Fruit fly (Drosophila melanogaster) whole organism, embryonic: ENCODE results near the gene Als2.

Experiments used
- Atf3 ChIP-seq: fragments of 200-800 bp; sonication (Bioruptor generic); optimal IDR thresholded peaks from 3 replicates; lab custom pipeline; 2016; ENCODE audit warnings: missing biosample characterization, missing genetic modification characterization
- Bteb2 ChIP-seq: fragments of 200-800 bp; sonication (Bioruptor generic); optimal IDR thresholded peaks from 2 replicates; lab custom pipeline; 2016; ENCODE audit warnings: missing biosample characterization, missing genetic modification characterization
- CG10147 ChIP-seq: fragments of 200-800 bp; sonication (Bioruptor generic); optimal IDR thresholded peaks from 2 replicates; lab custom pipeline; 2019; ENCODE audit warnings: missing biosample characterization, mild to moderate bottlenecking, missing genetic modification characterization, moderate library complexity
- CG10462 ChIP-seq: fragments of 200-800 bp; sonication (Bioruptor generic); optimal IDR thresholded peaks from 2 replicates; lab custom pipeline; 2016; ENCODE audit warnings: missing biosample characterization, missing genetic modification characterization
- CG11723 ChIP-seq: fragments of 200-800 bp; sonication (Bioruptor generic); optimal IDR thresholded peaks from 2 replicates; lab custom pipeline; 2017; ENCODE audit warnings: missing biosample characterization, mild to moderate bottlenecking, missing genetic modification characterization
- CG12299 ChIP-seq: fragments of 200-800 bp; sonication (Bioruptor generic); optimal IDR thresholded peaks from 2 replicates; lab custom pipeline; 2018; ENCODE audit warnings: missing biosample characterization, mild to moderate bottlenecking, missing genetic modification characterization
- CG14014 ChIP-seq: fragments of 200-800 bp; sonication (Bioruptor generic); IDR thresholded peaks from 2 replicates; pipeline ENCODE4 v1.3.6; 2022; ENCODE audit warnings: missing biosample characterization, missing genetic modification characterization
- CG14965 ChIP-seq: fragments of 200-800 bp; sonication (Bioruptor generic); optimal IDR thresholded peaks from 2 replicates; lab custom pipeline; 2016; ENCODE audit warnings: missing biosample characterization, missing genetic modification characterization, borderline replicate concordance
- CG15514 ChIP-seq: fragments of 200-800 bp; sonication (Bioruptor generic); optimal IDR thresholded peaks from 3 replicates; lab custom pipeline; 2017; ENCODE audit warnings: missing biosample characterization, missing genetic modification characterization, mild to moderate bottlenecking, moderate library complexity, missing genetic modification reagents
- CG15696 ChIP-seq: fragments of 200-800 bp; sonication (Bioruptor generic); optimal IDR thresholded peaks from 2 replicates; lab custom pipeline; 2019; ENCODE audit warnings: missing biosample characterization, mild to moderate bottlenecking, missing genetic modification characterization, moderate library complexity
- CG17612 ChIP-seq: fragments of 200-800 bp; sonication (Bioruptor generic); IDR thresholded peaks from 2 replicates; pipeline ENCODE4 v1.3.6; 2022; ENCODE audit warnings: missing biosample characterization, missing genetic modification characterization
- CG17829 ChIP-seq: fragments of 200-800 bp; optimal IDR thresholded peaks from 2 replicates; lab custom pipeline; 2019; ENCODE audit warnings: missing biosample characterization, mild to moderate bottlenecking, missing genetic modification characterization, moderate library complexity
- CG31224 ChIP-seq: fragments of 200-800 bp; sonication (Bioruptor generic); IDR thresholded peaks from 2 replicates; pipeline ENCODE4 v1.3.6; 2022; ENCODE audit warnings: missing biosample characterization, missing genetic modification characterization
- CG34224 ChIP-seq: fragments of 200-800 bp; sonication (Bioruptor generic); IDR thresholded peaks from 3 replicates; pipeline ENCODE4 v1.3.6; 2022; ENCODE audit warnings: missing biosample characterization, missing genetic modification characterization; ENCODE audit not compliant: partially characterized antibody
- CG4854 ChIP-seq: fragments of 200-800 bp; sonication (Bioruptor generic); optimal IDR thresholded peaks from 2 replicates; lab custom pipeline; 2016; ENCODE audit warnings: missing biosample characterization, missing genetic modification characterization, inconsistent platforms
- CG6654 ChIP-seq: fragments of 200-800 bp; sonication (Bioruptor generic); optimal IDR thresholded peaks from 2 replicates; lab custom pipeline; 2017; ENCODE audit warnings: missing biosample characterization, mild to moderate bottlenecking, missing genetic modification characterization
- CG6854 ChIP-seq: fragments of 200-800 bp; sonication (Bioruptor generic); optimal IDR thresholded peaks from 3 replicates; lab custom pipeline; 2017; ENCODE audit warnings: missing biosample characterization, mild to moderate bottlenecking, missing genetic modification characterization
- CG9609 ChIP-seq: fragments of 200-800 bp; sonication (Bioruptor generic); optimal IDR thresholded peaks from 3 replicates; lab custom pipeline; 2016; ENCODE audit warnings: missing biosample characterization, missing genetic modification characterization
- CrebB ChIP-seq: fragments of 200-800 bp; sonication (Bioruptor generic); optimal IDR thresholded peaks from 3 replicates; lab custom pipeline; 2018; ENCODE audit warnings: missing biosample characterization, mild to moderate bottlenecking, missing genetic modification characterization
- Dip3 ChIP-seq: fragments of 200-800 bp; sonication (Bioruptor generic); optimal IDR thresholded peaks from 3 replicates; lab custom pipeline; 2016; ENCODE audit warnings: missing biosample characterization, missing genetic modification characterization
- Dp ChIP-seq: fragments of 200-800 bp; sonication (Bioruptor generic); optimal IDR thresholded peaks from 2 replicates; lab custom pipeline; 2018; ENCODE audit warnings: missing biosample characterization, mild to moderate bottlenecking, missing genetic modification characterization, moderate library complexity
- Eip74EF ChIP-seq, 2 experiments: fragments of 200-800 bp in 1 of 2; fragments of >200 bp in 1 of 2; sonication (Bioruptor generic) in 1 of 2; optimal IDR thresholded peaks; 2 replicates each; lab custom pipeline; 2017 to 2019; ENCODE audit warnings: missing biosample characterization in 2 of 2, missing genetic modification characterization in 2 of 2, mild to moderate bottlenecking in 1 of 2, moderate library complexity in 1 of 2
- Ets65A ChIP-seq: fragments of 200-800 bp; sonication (Bioruptor generic); peaks from one replicate; lab custom pipeline; 2016; ENCODE audit warnings: missing biosample characterization, missing genetic modification characterization
- H15 ChIP-seq: fragments of 200-800 bp; sonication (Bioruptor generic); IDR thresholded peaks from 3 replicates; pipeline ENCODE4 v1.3.6; 2022; ENCODE audit warnings: missing biosample characterization, missing genetic modification characterization
- Hsf ChIP-seq: fragments of 200-800 bp; sonication (Bioruptor generic); optimal IDR thresholded peaks from 3 replicates; lab custom pipeline; 2016; ENCODE audit warnings: missing biosample characterization, missing genetic modification characterization
- Med ChIP-seq: fragments of 200-800 bp; sonication (Bioruptor generic); peaks from one replicate; lab custom pipeline; 2016; ENCODE audit warnings: missing biosample characterization, missing genetic modification characterization, mild to moderate bottlenecking, inconsistent platforms, moderate library complexity
- PHDP ChIP-seq: fragments of 200-800 bp; sonication (Bioruptor generic); optimal IDR thresholded peaks from 3 replicates; lab custom pipeline; 2018; ENCODE audit warnings: missing biosample characterization, mild to moderate bottlenecking, missing genetic modification characterization, moderate library complexity
- Ptx1 ChIP-seq: fragments of 200-800 bp; sonication (Bioruptor generic); IDR thresholded peaks from 2 replicates; pipeline ENCODE4 v1.3.6; 2022; ENCODE audit warnings: missing biosample characterization, missing genetic modification characterization
- Ravus ChIP-seq: fragments of 200-800 bp; sonication (Bioruptor generic); IDR thresholded peaks from 2 replicates; pipeline ENCODE4 v1.3.6; 2022; ENCODE audit warnings: missing biosample characterization, missing genetic modification characterization
- Sry-β ChIP-seq: fragments of 200-800 bp; sonication (Bioruptor generic); optimal IDR thresholded peaks from 2 replicates; lab custom pipeline; 2018; ENCODE audit warnings: missing biosample characterization, mild to moderate bottlenecking, missing genetic modification characterization, moderate library complexity
- Ssrp ChIP-seq: fragments of 200-800 bp; sonication (Bioruptor generic); optimal IDR thresholded peaks from 2 replicates; lab custom pipeline; 2018; ENCODE audit warnings: missing biosample characterization, mild to moderate bottlenecking, missing genetic modification characterization, moderate library complexity
- bab2 ChIP-seq: fragments of 200-800 bp; sonication (Bioruptor generic); optimal IDR thresholded peaks from 2 replicates; lab custom pipeline; 2016; ENCODE audit warnings: missing biosample characterization, missing genetic modification characterization
- dm ChIP-seq: fragments of 200-800 bp; sonication (Bioruptor generic); optimal IDR thresholded peaks from 3 replicates; lab custom pipeline; 2016; ENCODE audit warnings: missing biosample characterization, missing genetic modification characterization
- ewg ChIP-seq: fragments of 200-800 bp; sonication (Bioruptor generic); optimal IDR thresholded peaks from 3 replicates; lab custom pipeline; 2017; ENCODE audit warnings: mild to moderate bottlenecking, missing biosample characterization, missing genetic modification reagents, missing genetic modification characterization
- fru ChIP-seq: fragments of >200 bp; optimal IDR thresholded peaks from 2 replicates; lab custom pipeline; 2017
- ftz-f1 ChIP-seq: fragments of 200-800 bp; sonication (Bioruptor generic); optimal IDR thresholded peaks from 2 replicates; lab custom pipeline; 2016; ENCODE audit warnings: missing biosample characterization, missing genetic modification characterization
- grau ChIP-seq: fragments of 200-800 bp; optimal IDR thresholded peaks from 3 replicates; lab custom pipeline; 2019; ENCODE audit warnings: missing biosample characterization, mild to moderate bottlenecking, missing genetic modification characterization, moderate library complexity
- grn ChIP-seq: fragments of 200-800 bp; sonication (Bioruptor generic); optimal IDR thresholded peaks from 3 replicates; lab custom pipeline; 2017; ENCODE audit warnings: missing biosample characterization, missing genetic modification characterization
- gsb-n ChIP-seq: fragments of 200-800 bp; sonication (Bioruptor generic); optimal IDR thresholded peaks from 3 replicates; lab custom pipeline; 2018; ENCODE audit warnings: missing biosample characterization, mild to moderate bottlenecking, missing genetic modification characterization
- jigr1 ChIP-seq: fragments of 200-800 bp; sonication (Bioruptor generic); IDR thresholded peaks from 3 replicates; pipeline ENCODE4 v1.3.6; 2022; ENCODE audit warnings: missing biosample characterization, missing genetic modification characterization
- knrl ChIP-seq: fragments of 200-800 bp; sonication (Bioruptor generic); IDR thresholded peaks from 3 replicates; pipeline ENCODE4 v1.3.6; 2022; ENCODE audit warnings: missing biosample characterization, missing genetic modification characterization; ENCODE audit not compliant: partially characterized antibody
- sens ChIP-seq: fragments of 200-800 bp; sonication (Bioruptor generic); peaks from one replicate; lab custom pipeline; 2016; ENCODE audit warnings: missing biosample characterization, missing genetic modification characterization
- stwl ChIP-seq: fragments of 200-800 bp; sonication (Bioruptor generic); optimal IDR thresholded peaks from 3 replicates; lab custom pipeline; 2018; ENCODE audit warnings: missing biosample characterization, mild to moderate bottlenecking, missing genetic modification characterization, moderate library complexity
- tap ChIP-seq: fragments of 200-800 bp; optimal IDR thresholded peaks from 3 replicates; lab custom pipeline; 2019; ENCODE audit warnings: missing biosample characterization, mild to moderate bottlenecking, missing genetic modification characterization, moderate library complexity
- tup ChIP-seq: fragments of 200-800 bp; sonication (Bioruptor generic); optimal IDR thresholded peaks from 2 replicates; lab custom pipeline; 2016; ENCODE audit warnings: missing biosample characterization, mild to moderate bottlenecking, missing genetic modification characterization, moderate library complexity
- twi ChIP-seq: fragments of 200-800 bp; optimal IDR thresholded peaks from 2 replicates; lab custom pipeline; 2019; ENCODE audit warnings: missing biosample characterization, mild to moderate bottlenecking, missing genetic modification characterization, moderate library complexity
- tx ChIP-seq: fragments of 200-800 bp; sonication (Bioruptor generic); optimal IDR thresholded peaks from 2 replicates; lab custom pipeline; 2016; ENCODE audit warnings: missing biosample characterization, missing genetic modification characterization
- unpg ChIP-seq: fragments of 200-800 bp; sonication (Bioruptor generic); optimal IDR thresholded peaks from 3 replicates; lab custom pipeline; 2018; ENCODE audit warnings: missing biosample characterization, mild to moderate bottlenecking, missing genetic modification characterization, moderate library complexity
- vfl ChIP-seq: fragments of 200-800 bp; sonication (Bioruptor generic); optimal IDR thresholded peaks from 2 replicates; lab custom pipeline; 2016; ENCODE audit warnings: missing biosample characterization, missing genetic modification characterization
- wor ChIP-seq: fragments of 200-800 bp; sonication (Bioruptor generic); IDR thresholded peaks from 2 replicates; pipeline ENCODE4 v1.3.6; 2022; ENCODE audit warnings: missing biosample characterization, missing genetic modification characterization
- zen2 ChIP-seq: fragments of 200-800 bp; sonication (Bioruptor generic); IDR thresholded peaks from 3 replicates; pipeline ENCODE4 v1.3.6; 2022; ENCODE audit warnings: missing biosample characterization, missing genetic modification characterization; ENCODE audit not compliant: partially characterized antibody

Gene Als2

dm6 chr3L:21634152-21634689 lies 45.3 kb downstream of the Als2 start, which contains the start of gene MED1 (continued):
- no peak for TF ChIP-seq CG6654
- peak; percentile 22 for TF ChIP-seq Ssrp (tag; lab: Kevin White, UChicago)
- no peak for TF ChIP-seq ftz-f1 (GFP tag; lab: Kevin White, UChicago)
- TF ChIP-seq CG31224 = no peak
- TF ChIP-seq tap (tag; lab: Kevin White, UChicago) = no peak
- no peak for TF ChIP-seq Atf3 (GFP tag; lab: Kevin White, UChicago)
- TF ChIP-seq jigr1 (GFP tag; lab: Robert Waterston, UW) = peak; percentile 33; the same call in 1 of the 3 replicates
- no peak for TF ChIP-seq gsb-n (tag; lab: Kevin White, UChicago)
- TF ChIP-seq CrebB = no peak
- TF ChIP-seq PHDP (tag; lab: Kevin White, UChicago) = no peak
- no peak for TF ChIP-seq knrl (GFP tag; lab: Robert Waterston, UW)
- TF ChIP-seq wor (GFP tag; lab: Robert Waterston, UW) = no peak
- TF ChIP-seq Ets65A (GFP tag; lab: Kevin White, UChicago) = no peak
- TF ChIP-seq grau (tag; lab: Kevin White, UChicago) = peak; percentile 15
- TF ChIP-seq Sry-β (GFP tag; lab: Kevin White, UChicago) = no peak
- no peak for TF ChIP-seq CG17612 (GFP tag; lab: Robert Waterston, UW)
- TF ChIP-seq Dip3 (GFP tag; lab: Kevin White, UChicago) = no peak
- no peak for TF ChIP-seq CG14965 (GFP tag; lab: Kevin White, UChicago)
- TF ChIP-seq tx (GFP tag; lab: Kevin White, UChicago) = no peak
- no peak for TF ChIP-seq CG15696
- TF ChIP-seq grn = no peak
- TF ChIP-seq CG17829 (tag; lab: Kevin White, UChicago) = peak; percentile 30
- TF ChIP-seq Ravus (GFP tag; lab: Robert Waterston, UW) = no peak
- peak; percentile 16; the same call in 1 of the 2 replicates for TF ChIP-seq Ptx1 (GFP tag; lab: Robert Waterston, UW)
- TF ChIP-seq Eip74EF (GFP tag; optimal IDR thresholded peaks at IDR 0.05; lab: Kevin White, UChicago) = no peak
- no peak for TF ChIP-seq fru
- no peak for TF ChIP-seq vfl
- no peak for TF ChIP-seq CG9609 (GFP tag; lab: Kevin White, UChicago)
- no peak for TF ChIP-seq CG11723 (GFP tag; lab: Kevin White, UChicago)
- no peak for TF ChIP-seq tup (GFP tag; lab: Kevin White, UChicago)
- TF ChIP-seq Med = peak; percentile 46
- TF ChIP-seq stwl (tag; lab: Kevin White, UChicago) = peak; percentile 71
- TF ChIP-seq unpg (GFP tag; lab: Kevin White, UChicago) = no peak
- no peak for TF ChIP-seq CG12299 (tag; lab: Kevin White, UChicago)
- TF ChIP-seq zen2 (GFP tag; lab: Robert Waterston, UW) = no peak
- no peak for TF ChIP-seq CG10462
- peak; percentile 14 for TF ChIP-seq Dp (GFP tag; lab: Kevin White, UChicago)
- no peak for TF ChIP-seq CG4854 (GFP tag; lab: Kevin White, UChicago)
- TF ChIP-seq Hsf (GFP tag; lab: Kevin White, UChicago) = peak; percentile 2
- no peak for TF ChIP-seq twi
- no peak for TF ChIP-seq ewg (GFP tag; lab: Kevin White, UChicago)
- no peak for TF ChIP-seq Bteb2 (GFP tag; lab: Kevin White, UChicago)
- TF ChIP-seq CG34224 (GFP tag; lab: Robert Waterston, UW) = no peak
- TF ChIP-seq CG15514 = peak; percentile 49
- no peak for TF ChIP-seq bab2
- no peak for TF ChIP-seq CG10147
- TF ChIP-seq dm = no peak
- TF ChIP-seq sens = no peak
- no peak for TF ChIP-seq H15
- no peak for TF ChIP-seq CG6854 (GFP tag; lab: Kevin White, UChicago)
- TF ChIP-seq CG14014 (GFP tag; lab: Robert Waterston, UW) = no peak
